Worm (Caenorhabditis elegans) whole organism, early embryonic: ENCODE measurements around the gene R10E4.11.

Experiments used
- ama-1 ChIP-seq: fragments of 150-350 bp; optimal IDR thresholded peaks from 2 replicates; lab custom pipeline; 2014
- ceh-36 ChIP-seq: sonication (generic microtip); optimal IDR thresholded peaks from 2 replicates; lab custom pipeline; 2016; ENCODE audit warnings: missing genetic modification characterization, inconsistent platforms, missing compliant biosample characterization
- flt-1 ChIP-seq: fragments of 200-800 bp; sonication (Bioruptor generic); IDR thresholded peaks from 2 replicates; pipeline ENCODE4 v1.3.6; 2022; ENCODE audit warnings: missing genetic modification characterization, missing compliant biosample characterization
- hmbx-1 ChIP-seq: sonication (generic microtip); optimal IDR thresholded peaks from 2 replicates; lab custom pipeline; 2016; ENCODE audit warnings: mild to moderate bottlenecking, missing genetic modification characterization, missing compliant biosample characterization
- hnd-1 ChIP-seq: sonication (generic microtip); optimal IDR thresholded peaks from 2 replicates; lab custom pipeline; 2016; ENCODE audit warnings: missing genetic modification characterization, missing compliant biosample characterization
- sea-1 ChIP-seq: fragments of 200-800 bp; sonication (Bioruptor generic); conservative IDR thresholded peaks from 2 replicates; pipeline ENCODE4 v1.3.6; 2022; ENCODE audit warnings: missing genetic modification characterization, missing compliant biosample characterization

ce11 chrIII:4320113-4320512 is 19.3 kb upstream of the R10E4.11 start, which contains the start of gene H38K22.6:
- TF ChIP-seq ceh-36 (tag; lab: Kevin White, UChicago): no peak
- no peak for TF ChIP-seq ama-1
- no peak for TF ChIP-seq hnd-1 (tag; lab: Kevin White, UChicago)
- TF ChIP-seq flt-1 (GFP tag; lab: Robert Waterston, UW): no peak
- TF ChIP-seq sea-1 (GFP tag; lab: Robert Waterston, UW): no peak
- no peak for TF ChIP-seq hmbx-1
